Worm (Caenorhabditis elegans): Measurements from ENCODE around the gene math-49.

ce11 chrII:1986979-1987378, 31.5 kb upstream of the math-49 start, which contains the start of gene Y16E11A.4:
- TF ChIP-seq B0019.2 (GFP tag; conservative IDR thresholded peaks at IDR 0.05) (no peak), F37B4.10 (GFP tag; IDR thresholded peaks at IDR 0.05) (no peak), F52B5.7 (tag; optimal IDR thresholded peaks at IDR 0.05) (no peak), C17E4.6 (GFP tag; IDR thresholded peaks at IDR 0.05) (no peak), tbx-9 (tag; optimal IDR thresholded peaks at IDR 0.05; ENCODE audit: borderline replicate concordance) (no peak), K11D2.4 (GFP tag; IDR thresholded peaks at IDR 0.05) (no peak), lin-54 (GFP tag; optimal IDR thresholded peaks at IDR 0.05) (no peak), dpl-1 (GFP tag; optimal IDR thresholded peaks at IDR 0.05) (no peak), let-607 (tag; optimal IDR thresholded peaks at IDR 0.05) (no peak), egl-18 (GFP tag; IDR thresholded peaks at IDR 0.05) (no peak), tlf-1 (GFP tag; optimal IDR thresholded peaks at IDR 0.05) (no peak)
